Worm (Caenorhabditis elegans) whole organism, L2 larva: ENCODE data around the gene clec-251.

ENCODE experiments used
- C34F6.9 ChIP-seq: fragments of 150-350 bp; optimal IDR thresholded peaks from 2 replicates; lab custom pipeline; 2014; ENCODE audit warnings: missing biosample characterization, missing genetic modification characterization
- F13H6.1 ChIP-seq: sonication (generic microtip); optimal IDR thresholded peaks from 2 replicates; lab custom pipeline; 2016; ENCODE audit warnings: missing genetic modification characterization, missing compliant biosample characterization
- R02D3.7 ChIP-seq: fragments of 150-350 bp; optimal IDR thresholded peaks from 2 replicates; lab custom pipeline; 2014; ENCODE audit warnings: missing biosample characterization, missing genetic modification characterization
- alr-1 ChIP-seq: fragments of 150-350 bp; optimal IDR thresholded peaks from 2 replicates; lab custom pipeline; 2014; ENCODE audit warnings: missing biosample characterization, missing genetic modification characterization
- aly-2 ChIP-seq: fragments of 150-350 bp; optimal IDR thresholded peaks from 2 replicates; lab custom pipeline; 2014; ENCODE audit warnings: missing biosample characterization, missing genetic modification characterization
- ama-1 ChIP-seq: fragments of 150-350 bp; optimal IDR thresholded peaks from 2 replicates; lab custom pipeline; 2018; ENCODE audit warnings: inconsistent platforms
- blmp-1 ChIP-seq: sonication (generic microtip); optimal IDR thresholded peaks from 2 replicates; lab custom pipeline; 2017; ENCODE audit warnings: missing genetic modification characterization, mild to moderate bottlenecking, missing compliant biosample characterization, antibody characterized with exemption, moderate library complexity; ENCODE audit not compliant: insufficient read depth
- ceh-16 ChIP-seq: fragments of 150-350 bp; optimal IDR thresholded peaks from 2 replicates; lab custom pipeline; 2014; ENCODE audit warnings: missing biosample characterization, missing genetic modification characterization
- crh-2 ChIP-seq: sonication (generic microtip); optimal IDR thresholded peaks from 2 replicates; lab custom pipeline; 2017; ENCODE audit warnings: missing biosample characterization, missing genetic modification characterization
- dmd-4 ChIP-seq: sonication (generic microtip); optimal IDR thresholded peaks from 2 replicates; lab custom pipeline; 2017; ENCODE audit warnings: missing biosample characterization, missing genetic modification characterization
- egl-27 ChIP-seq: sonication (generic microtip); optimal IDR thresholded peaks from 3 replicates; lab custom pipeline; 2017; ENCODE audit warnings: missing biosample characterization, missing genetic modification reagents, missing genetic modification characterization
- fos-1 ChIP-seq: fragments of 150-350 bp; optimal IDR thresholded peaks from 2 replicates; lab custom pipeline; 2014; ENCODE audit warnings: missing biosample characterization, missing genetic modification characterization
- gmeb-1 ChIP-seq: fragments of 150-350 bp; optimal IDR thresholded peaks from 2 replicates; lab custom pipeline; 2014; ENCODE audit warnings: missing biosample characterization, missing genetic modification characterization
- lin-13 ChIP-seq: fragments of 150-350 bp; optimal IDR thresholded peaks from 2 replicates; lab custom pipeline; 2014; ENCODE audit warnings: missing biosample characterization, missing genetic modification reagents, missing genetic modification characterization
- lin-39 ChIP-seq: fragments of 150-350 bp; optimal IDR thresholded peaks from 2 replicates; lab custom pipeline; 2014; ENCODE audit warnings: missing biosample characterization, missing genetic modification reagents, missing genetic modification characterization
- lsy-2 ChIP-seq, 2 experiments: fragments of 150-350 bp in 1 of 2; sonication (generic microtip) in 1 of 2; optimal IDR thresholded peaks; 2 replicates each; lab custom pipeline; 2014 to 2017; ENCODE audit warnings: missing biosample characterization in 2 of 2, missing genetic modification characterization in 2 of 2
- mab-5 ChIP-seq: fragments of 150-350 bp; optimal IDR thresholded peaks from 2 replicates; lab custom pipeline; 2014; ENCODE audit warnings: missing biosample characterization, missing genetic modification characterization
- mbf-1 ChIP-seq: sonication (generic microtip); optimal IDR thresholded peaks from 2 replicates; lab custom pipeline; 2017; ENCODE audit warnings: missing biosample characterization, missing genetic modification characterization
- mdl-1 ChIP-seq, 2 experiments: fragments of 150-350 bp in 1 of 2; sonication (generic microtip) in 1 of 2; optimal IDR thresholded peaks; 2 replicates each; lab custom pipeline; 2017; ENCODE audit warnings: missing biosample characterization in 2 of 2, missing genetic modification characterization in 2 of 2
- nhr-10 ChIP-seq: sonication (generic microtip); optimal IDR thresholded peaks from 2 replicates; lab custom pipeline; 2017; ENCODE audit warnings: missing biosample characterization, missing genetic modification characterization
- nhr-11 ChIP-seq: fragments of 150-350 bp; optimal IDR thresholded peaks from 2 replicates; lab custom pipeline; 2014; ENCODE audit warnings: missing biosample characterization, missing genetic modification characterization
- nhr-12 ChIP-seq: fragments of 150-350 bp; optimal IDR thresholded peaks from 2 replicates; lab custom pipeline; 2014; ENCODE audit warnings: missing biosample characterization, missing genetic modification characterization
- nhr-129 ChIP-seq: fragments of 150-350 bp; optimal IDR thresholded peaks from 2 replicates; lab custom pipeline; 2014; ENCODE audit warnings: missing biosample characterization, missing genetic modification characterization
- nhr-21 ChIP-seq: fragments of 150-350 bp; optimal IDR thresholded peaks from 2 replicates; lab custom pipeline; 2014; ENCODE audit warnings: missing biosample characterization, missing genetic modification characterization
- nhr-23 ChIP-seq: fragments of 150-350 bp; optimal IDR thresholded peaks from 2 replicates; lab custom pipeline; 2014; ENCODE audit warnings: missing biosample characterization, missing genetic modification reagents, missing genetic modification characterization
- nhr-6 ChIP-seq: fragments of 150-350 bp; optimal IDR thresholded peaks from 2 replicates; lab custom pipeline; 2014; ENCODE audit warnings: missing biosample characterization, missing genetic modification characterization
- peb-1 ChIP-seq: fragments of 150-350 bp; optimal IDR thresholded peaks from 2 replicates; lab custom pipeline; 2014; ENCODE audit warnings: missing biosample characterization, missing genetic modification characterization
- sem-4 ChIP-seq: fragments of 150-350 bp; optimal IDR thresholded peaks from 2 replicates; lab custom pipeline; 2014; ENCODE audit warnings: missing biosample characterization, missing genetic modification reagents, missing genetic modification characterization
- skn-1 ChIP-seq: sonication (generic microtip); optimal IDR thresholded peaks from 2 replicates; lab custom pipeline; 2017; ENCODE audit warnings: missing biosample characterization, missing genetic modification characterization
- sma-3 ChIP-seq: sonication (generic microtip); optimal IDR thresholded peaks from 2 replicates; lab custom pipeline; 2016; ENCODE audit warnings: missing genetic modification reagents, missing genetic modification characterization, missing compliant biosample characterization
- sma-9 ChIP-seq, 2 experiments: fragments of 150-350 bp in 1 of 2; sonication (generic microtip) in 1 of 2; optimal IDR thresholded peaks; 2 replicates each; lab custom pipeline; 2014 to 2016; ENCODE audit warnings: missing genetic modification characterization in 2 of 2, mild to moderate bottlenecking in 1 of 2, missing biosample characterization in 1 of 2, missing compliant biosample characterization in 1 of 2, missing genetic modification reagents in 1 of 2, moderate library complexity in 1 of 2
- snpc-4 ChIP-seq: fragments of 150-350 bp; optimal IDR thresholded peaks from 2 replicates; lab custom pipeline; 2014; ENCODE audit warnings: missing biosample characterization, missing genetic modification characterization
- unc-39 ChIP-seq: fragments of 150-350 bp; optimal IDR thresholded peaks from 2 replicates; lab custom pipeline; 2014; ENCODE audit warnings: missing biosample characterization, missing genetic modification characterization
- unc-55 ChIP-seq: fragments of 150-350 bp; sonication (generic microtip); optimal IDR thresholded peaks from 3 replicates; lab custom pipeline; 2014; ENCODE audit warnings: missing biosample characterization, missing genetic modification reagents, missing genetic modification characterization
- unc-62 ChIP-seq: fragments of 150-350 bp; optimal IDR thresholded peaks from 2 replicates; lab custom pipeline; 2014; ENCODE audit warnings: missing biosample characterization, missing genetic modification reagents, missing genetic modification characterization
- zag-1 ChIP-seq: fragments of 150-350 bp; optimal IDR thresholded peaks from 2 replicates; lab custom pipeline; 2014; ENCODE audit warnings: missing biosample characterization, missing genetic modification characterization
- ztf-1 ChIP-seq: fragments of 200-800 bp; sonication (Bioruptor generic); conservative IDR thresholded peaks from 2 replicates; pipeline ENCODE4 v1.3.6; 2022; ENCODE audit warnings: missing genetic modification characterization, missing compliant biosample characterization
- ztf-11 ChIP-seq: sonication (generic microtip); optimal IDR thresholded peaks from 2 replicates; lab custom pipeline; 2017; ENCODE audit warnings: missing biosample characterization, missing genetic modification characterization
- ztf-4 ChIP-seq: fragments of 150-350 bp; optimal IDR thresholded peaks from 2 replicates; lab custom pipeline; 2014; ENCODE audit warnings: missing biosample characterization, missing genetic modification characterization

clec-251 gene

ce11 chrV:18750445-18750844, 3.7 kb upstream of the clec-251 start, which contains the start of the genes F11D11.21 and F11D11.12:
TSS of gene F11D11.21 (minus strand) at chrV:18750545.
TSS of gene F11D11.12 (minus strand) at chrV:18750682.
- no peak for TF ChIP-seq nhr-23 (tag; lab: Kevin White, UChicago)
- no peak for TF ChIP-seq gmeb-1 (tag; lab: Kevin White, UChicago)
- no peak for TF ChIP-seq nhr-129 (tag; lab: Kevin White, UChicago)
- no peak for TF ChIP-seq mdl-1 (tag; optimal IDR thresholded peaks at IDR 0.05; lab: Kevin White, UChicago)
- TF ChIP-seq ztf-1 = no peak
- TF ChIP-seq nhr-6 (tag; lab: Kevin White, UChicago) = no peak
- TF ChIP-seq unc-39 = no peak
- TF ChIP-seq peb-1 (tag; lab: Kevin White, UChicago) = no peak
- TF ChIP-seq sma-3 = no peak
- no peak for TF ChIP-seq skn-1
- no peak for TF ChIP-seq crh-2 (tag; lab: Kevin White, UChicago)
- TF ChIP-seq ztf-11 (tag; lab: Kevin White, UChicago) = no peak
- no peak for TF ChIP-seq ama-1
- TF ChIP-seq snpc-4 (tag; lab: Kevin White, UChicago) = no peak
- no peak for TF ChIP-seq sem-4 (tag; lab: Kevin White, UChicago)
- TF ChIP-seq egl-27 (tag; lab: Kevin White, UChicago) = no peak
- no peak for TF ChIP-seq ceh-16 (tag; lab: Kevin White, UChicago)
- TF ChIP-seq nhr-10 = no peak
- no peak for TF ChIP-seq ztf-4

DNA sequence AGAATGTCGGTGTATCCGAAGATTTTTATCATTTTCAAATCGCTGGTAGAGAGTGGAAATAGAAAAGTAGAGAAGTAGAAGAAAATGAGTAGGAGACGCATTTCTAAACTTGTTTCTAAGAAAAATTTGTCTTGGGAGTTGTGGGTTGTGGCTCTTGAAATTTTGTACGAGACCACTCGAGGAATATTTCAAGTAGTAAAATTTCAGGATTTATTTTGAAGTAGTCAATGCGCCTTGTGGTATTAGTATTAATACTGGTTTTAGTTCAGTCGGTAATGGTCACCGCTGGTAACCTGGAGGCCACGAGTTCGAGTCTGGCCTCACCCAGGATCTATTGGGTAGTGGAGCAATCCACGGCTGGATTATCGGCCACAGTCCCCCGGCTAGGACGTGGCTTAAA, 1.9 kb upstream of the clec-251 start, which contains the start of gene clec-252:
Gene clec-252 (minus strand): TSS at position 101 of the 400 bp plus-strand sequence.
- TF ChIP-seq lsy-2 (tag; optimal IDR thresholded peaks at IDR 0.05; lab: Kevin White, UChicago) (no peak), F13H6.1 (tag; lab: Kevin White, UChicago) (no peak), sma-9 (GFP tag; optimal IDR thresholded peaks at IDR 0.05; lab: Kevin White, UChicago) (no peak), sma-9 (tag; optimal IDR thresholded peaks at IDR 0.05; lab: Kevin White, UChicago) (no peak), sma-3 (no peak), nhr-10 (no peak), ceh-16 (tag; lab: Kevin White, UChicago) (no peak), unc-62 (GFP tag; lab: Kevin White, UChicago) (no peak), blmp-1 (tag; lab: Kevin White, UChicago) (no peak), egl-27 (tag; lab: Kevin White, UChicago) (no peak), nhr-129 (tag; lab: Kevin White, UChicago) (no peak), gmeb-1 (tag; lab: Kevin White, UChicago) (no peak), ztf-11 (tag; lab: Kevin White, UChicago) (no peak)

ce11 chrV:18742108-18742507, 4.7 kb downstream of the clec-251 start, which contains the start of gene clec-250:
TSS of gene clec-250 (minus strand) at chrV:18742208.
- TF ChIP-seq alr-1 (no peak), aly-2 (tag; lab: Kevin White, UChicago) (no peak), lin-13 (GFP tag; lab: Kevin White, UChicago) (no peak), F13H6.1 (tag; lab: Kevin White, UChicago) (no peak), lsy-2 (tag; optimal IDR thresholded peaks at IDR 0.05; lab: Kevin White, UChicago) (no peak), dmd-4 (no peak), crh-2 (tag; lab: Kevin White, UChicago) (no peak), fos-1 (tag; lab: Kevin White, UChicago) (no peak), C34F6.9 (tag; lab: Kevin White, UChicago) (no peak), sma-9 (GFP tag; optimal IDR thresholded peaks at IDR 0.05; lab: Kevin White, UChicago) (no peak), sma-9 (tag; optimal IDR thresholded peaks at IDR 0.05; lab: Kevin White, UChicago) (no peak), unc-62 (GFP tag; lab: Kevin White, UChicago) (no peak), ztf-4 (no peak), unc-55 (no peak), R02D3.7 (tag; lab: Kevin White, UChicago) (no peak), ztf-1 (no peak)
- TF ChIP-seq, all 48 proteins: peak for 0

ce11 chrV:18737646-18738045, 9.1 kb downstream of the clec-251 start:
- no peak for TF ChIP-seq nhr-129 (tag; lab: Kevin White, UChicago)
- TF ChIP-seq nhr-21 (tag; lab: Kevin White, UChicago) = no peak
- no peak for TF ChIP-seq ztf-4
- no peak for TF ChIP-seq nhr-11 (tag; lab: Kevin White, UChicago)
- TF ChIP-seq lin-39 (tag; lab: Kevin White, UChicago) = no peak
- no peak for TF ChIP-seq ama-1
- no peak for TF ChIP-seq unc-62 (GFP tag; lab: Kevin White, UChicago)
- TF ChIP-seq nhr-12 (tag; lab: Kevin White, UChicago) = no peak
- no peak for TF ChIP-seq zag-1 (tag; lab: Kevin White, UChicago)
- TF ChIP-seq unc-39 = no peak
- TF ChIP-seq alr-1 = no peak
- TF ChIP-seq blmp-1 (tag; lab: Kevin White, UChicago) = no peak
- TF ChIP-seq egl-27 (tag; lab: Kevin White, UChicago) = no peak
- TF ChIP-seq ztf-1 = no peak
- TF ChIP-seq mbf-1 = no peak
- no peak for TF ChIP-seq unc-55
- no peak for TF ChIP-seq mab-5 (tag; lab: Kevin White, UChicago)
